Worm (Caenorhabditis elegans): ENCODE results near the gene srw-101.

- TF ChIP-seq ttx-3 (tag; optimal IDR thresholded peaks at IDR 0.05) (no peak), syd-9 (tag; optimal IDR thresholded peaks at IDR 0.05) (no peak), elt-4 (tag; optimal IDR thresholded peaks at IDR 0.05) (no peak), ceh-48 (tag; optimal IDR thresholded peaks at IDR 0.05) (no peak), F13H6.1 (tag; optimal IDR thresholded peaks at IDR 0.05) (no peak), ama-1 (optimal IDR thresholded peaks at IDR 0.05) (no peak), dve-1 (tag; optimal IDR thresholded peaks at IDR 0.05) (no peak), hlh-8 (tag; optimal IDR thresholded peaks at IDR 0.05) (no peak)
Observed at ce11 chrV:1749053-1749452, 27.0 kb downstream of the srw-101 start, which contains the start of gene ZK697.8.
